Worm (Caenorhabditis elegans): ENCODE measurements around the gene str-178.

DNA sequence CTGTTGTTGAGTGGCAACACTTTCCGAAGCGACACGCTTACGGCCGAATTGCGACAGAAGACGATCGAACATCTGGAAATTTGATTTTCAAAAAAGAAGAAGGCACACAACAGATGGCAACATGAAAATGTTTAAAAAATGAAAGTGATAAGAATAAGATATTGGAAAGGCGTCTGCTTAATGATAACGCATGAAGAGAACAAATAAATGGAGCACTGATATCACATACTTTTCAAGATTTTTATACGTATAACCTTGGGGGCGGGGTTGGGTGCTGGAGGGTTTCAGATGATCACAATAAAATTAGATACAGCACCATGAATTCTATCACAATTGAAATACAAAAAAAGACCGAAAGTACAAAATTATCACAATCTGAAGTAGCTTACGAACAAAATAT is 28.6 kb upstream of the str-178 start, which contains the start of gene C15C8.7:
- TF ChIP-seq pha-4 (tag; optimal IDR thresholded peaks at IDR 0.05) (no peak), ref-2 (tag; optimal IDR thresholded peaks at IDR 0.05) (no peak), ztf-16 (tag; optimal IDR thresholded peaks at IDR 0.05) (no peak), pqm-1 (tag; optimal IDR thresholded peaks at IDR 0.05) (no peak), ceh-6 (GFP tag; optimal IDR thresholded peaks at IDR 0.05) (no peak), nhr-11 (tag; optimal IDR thresholded peaks at IDR 0.05) (no peak), zip-5 (tag; optimal IDR thresholded peaks at IDR 0.05) (no peak), F13H6.1 (tag; optimal IDR thresholded peaks at IDR 0.05) (no peak), lim-6 (tag; optimal IDR thresholded peaks at IDR 0.05) (no peak), pag-3 (tag; optimal IDR thresholded peaks at IDR 0.05; ENCODE audit: borderline replicate concordance) (no peak), hlh-30 (tag; optimal IDR thresholded peaks at IDR 0.05; ENCODE audit: insufficient read depth) (no peak), madf-2 (tag; optimal IDR thresholded peaks at IDR 0.05) (no peak)
